Worm (Caenorhabditis elegans): ENCODE results near the gene F08F1.4.

DNA sequence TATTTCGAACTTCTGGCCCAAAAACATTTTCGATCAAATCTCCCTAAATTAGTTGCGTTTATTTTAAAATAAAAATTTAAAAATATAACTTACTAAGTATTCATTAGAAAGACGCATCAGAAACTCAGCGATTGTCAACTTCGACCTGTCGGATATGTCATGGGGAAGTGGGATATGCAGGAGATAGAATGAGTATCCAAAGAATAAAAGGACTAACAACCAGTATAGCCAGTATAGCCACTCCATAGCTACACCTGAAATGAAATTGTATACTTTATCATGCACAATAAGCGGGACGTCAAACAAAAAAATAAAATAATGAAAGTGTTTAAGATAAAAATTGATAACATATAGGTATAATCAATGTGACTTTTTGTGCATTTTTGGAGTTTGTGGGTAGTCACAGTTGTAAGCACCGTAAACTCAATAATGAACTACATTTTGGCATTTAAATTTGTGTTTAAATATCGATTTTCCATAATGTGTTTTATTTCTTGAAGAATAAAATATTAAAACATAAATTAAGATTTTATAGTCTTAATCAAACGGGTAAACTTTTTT, 49.9 kb downstream of the F08F1.4 start, which contains the start of gene F16F9.4:
- TF ChIP-seq him-1 (tag; optimal IDR thresholded peaks at IDR 0.05) (no peak), W03F9.2 (tag; optimal IDR thresholded peaks at IDR 0.05) (no peak), dao-5 (tag; optimal IDR thresholded peaks at IDR 0.05) (no peak)

All from whole organism, L4/young adult.